Fruit fly (Drosophila melanogaster): ENCODE results near the gene CG43439.

- TF ChIP-seq Pif1A (GFP tag; optimal IDR thresholded peaks at IDR 0.05) (no peak), fd96Ca (GFP tag; IDR thresholded peaks at IDR 0.05) (no peak), CG13204 (GFP tag; optimal IDR thresholded peaks at IDR 0.05) (no peak), CG10348 (GFP tag; IDR thresholded peaks at IDR 0.05) (no peak), gl (tag; optimal IDR thresholded peaks at IDR 0.05) (no peak), CG17806 (tag; optimal IDR thresholded peaks at IDR 0.05) (no peak), CG9948 (tag; optimal IDR thresholded peaks at IDR 0.05) (no peak), CG14655 (GFP tag; optimal IDR thresholded peaks at IDR 0.05) (no peak), CG34367 (tag; optimal IDR thresholded peaks at IDR 0.05) (no peak), Snoo (tag; optimal IDR thresholded peaks at IDR 0.05) (no peak), CG32121 (GFP tag; IDR thresholded peaks at IDR 0.05) (no peak), CG8301 (tag; optimal IDR thresholded peaks at IDR 0.05) (no peak), CG8159 (tag; optimal IDR thresholded peaks at IDR 0.05) (no peak), Ets98B (GFP tag; IDR thresholded peaks at IDR 0.05) (no peak)
These were observed 21.2 kb downstream of the CG43439 start for dm6 chr3L:6963175-6963574.
